Worm (Caenorhabditis elegans): ENCODE data around the gene vps-11.
A peak's percentile ranks its signal among the peaks of the same experiment; 100 is the strongest.

vps-11 gene

ce11 chrII:10793393-10793792 is at the start of gene vps-11:
TSS of gene vps-11 (minus strand) at chrII:10793493.
- TF ChIP-seq blmp-1 (tag; optimal IDR thresholded peaks at IDR 0.05), result no peak
- no peak for TF ChIP-seq lsy-2 (tag; optimal IDR thresholded peaks at IDR 0.05)
- TF ChIP-seq unc-120 (tag; optimal IDR thresholded peaks at IDR 0.05; ENCODE audit: poor library complexity, severe bottlenecking), result no peak
- TF ChIP-seq mls-2 (tag; optimal IDR thresholded peaks at IDR 0.05), result no peak
- no peak for TF ChIP-seq mab-5 (tag; optimal IDR thresholded peaks at IDR 0.05)
- TF ChIP-seq nhr-76 (tag; optimal IDR thresholded peaks at IDR 0.05), result no peak
- no peak for TF ChIP-seq ceh-43 (GFP tag; optimal IDR thresholded peaks at IDR 0.05)
- no peak for TF ChIP-seq flh-1 (GFP tag; optimal IDR thresholded peaks at IDR 0.05)
- TF ChIP-seq tbx-8 (GFP tag; optimal IDR thresholded peaks at IDR 0.05), result no peak
- TF ChIP-seq M03D4.4 (tag; optimal IDR thresholded peaks at IDR 0.05), result no peak
- no peak for TF ChIP-seq nhr-12 (tag; optimal IDR thresholded peaks at IDR 0.05)
- no peak for TF ChIP-seq ceh-83 (GFP tag; optimal IDR thresholded peaks at IDR 0.05)
- no peak for TF ChIP-seq elt-3 (tag; optimal IDR thresholded peaks at IDR 0.05)
- no peak for TF ChIP-seq nhr-28 (tag; optimal IDR thresholded peaks at IDR 0.05)
- TF ChIP-seq pha-4 (tag; optimal IDR thresholded peaks at IDR 0.05), result no peak
- no peak for TF ChIP-seq ham-2 (GFP tag; optimal IDR thresholded peaks at IDR 0.05)

DNA sequence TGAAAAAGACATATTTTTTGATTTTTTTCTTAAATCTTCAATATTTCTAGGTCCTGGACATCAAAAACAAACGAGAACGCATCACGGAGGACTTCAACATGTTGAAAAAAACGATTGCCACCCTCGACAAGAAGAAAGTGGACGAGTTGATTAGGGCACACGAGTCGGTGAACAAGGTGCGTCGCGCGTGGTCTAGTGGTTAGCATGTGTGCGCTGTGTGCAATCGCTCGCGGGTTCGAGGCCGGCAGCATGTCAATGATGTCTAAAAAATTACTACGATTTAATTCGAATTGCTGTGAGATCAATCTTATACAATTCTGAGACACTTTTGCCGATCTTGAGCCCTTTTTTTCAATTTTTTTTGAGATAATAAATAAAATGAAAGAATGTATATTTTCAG is 46.8 kb upstream of the vps-11 start:
- TF ChIP-seq mep-1 (tag; optimal IDR thresholded peaks at IDR 0.05), result peak; percentile 23
- TF ChIP-seq unc-39 (tag; optimal IDR thresholded peaks at IDR 0.05), result peak; percentile 43
- TF ChIP-seq zip-8 (tag; optimal IDR thresholded peaks at IDR 0.05), result no peak
- TF ChIP-seq snpc-4 (tag; optimal IDR thresholded peaks at IDR 0.05), result no peak
- peak; percentile 94 for TF ChIP-seq sem-2 (GFP tag; optimal IDR thresholded peaks at IDR 0.05)
- TF ChIP-seq ces-1 (GFP tag; optimal IDR thresholded peaks at IDR 0.05), result no peak
- TF ChIP-seq mab-5 (tag; optimal IDR thresholded peaks at IDR 0.05), result no peak
- peak; percentile 12 for TF ChIP-seq unc-62 (GFP tag; optimal IDR thresholded peaks at IDR 0.05)
- TF ChIP-seq nhr-28 (tag; optimal IDR thresholded peaks at IDR 0.05), result peak; percentile 63
- TF ChIP-seq elt-3 (tag; optimal IDR thresholded peaks at IDR 0.05), result no peak
- TF ChIP-seq flh-1 (GFP tag; optimal IDR thresholded peaks at IDR 0.05), result peak; percentile 83
- TF ChIP-seq ztf-11 (tag; optimal IDR thresholded peaks at IDR 0.05), result peak; percentile 49
- TF ChIP-seq blmp-1 (tag; optimal IDR thresholded peaks at IDR 0.05), result no peak
- peak; percentile 82 for TF ChIP-seq bed-3 (GFP tag; optimal IDR thresholded peaks at IDR 0.05)
- TF ChIP-seq lsy-2 (tag; optimal IDR thresholded peaks at IDR 0.05), result peak; percentile 59
- TF ChIP-seq ceh-43 (GFP tag; optimal IDR thresholded peaks at IDR 0.05), result peak; percentile 92
- peak; percentile 91 for TF ChIP-seq ham-2 (GFP tag; optimal IDR thresholded peaks at IDR 0.05)
- TF ChIP-seq pha-4 (tag; optimal IDR thresholded peaks at IDR 0.05), result peak; percentile 83
- TF ChIP-seq ceh-83 (GFP tag; optimal IDR thresholded peaks at IDR 0.05), result peak; percentile 99
- TF ChIP-seq nhr-76 (tag; optimal IDR thresholded peaks at IDR 0.05), result no peak
- peak; percentile 95 for TF ChIP-seq M03D4.4 (tag; optimal IDR thresholded peaks at IDR 0.05)
- peak; percentile 97 for TF ChIP-seq tbx-8 (GFP tag; optimal IDR thresholded peaks at IDR 0.05)
- no peak for TF ChIP-seq nhr-12 (tag; optimal IDR thresholded peaks at IDR 0.05)
- peak; percentile 96 for TF ChIP-seq sptf-1 (tag; optimal IDR thresholded peaks at IDR 0.05)
- no peak for TF ChIP-seq nhr-2 (tag; optimal IDR thresholded peaks at IDR 0.05)
- peak; percentile 23 for TF ChIP-seq hlh-1 (tag; optimal IDR thresholded peaks at IDR 0.05)
- peak; percentile 74 for TF ChIP-seq lin-13 (tag; optimal IDR thresholded peaks at IDR 0.05)
- TF ChIP-seq ceh-39 (tag; optimal IDR thresholded peaks at IDR 0.05), result peak; percentile 33
- no peak for TF ChIP-seq nhr-237 (tag; optimal IDR thresholded peaks at IDR 0.05)
- TF ChIP-seq elt-1 (tag; optimal IDR thresholded peaks at IDR 0.05; ENCODE audit: borderline replicate concordance, insufficient read depth), result no peak
- peak; percentile 84 for TF ChIP-seq unc-120 (tag; optimal IDR thresholded peaks at IDR 0.05; ENCODE audit: poor library complexity, severe bottlenecking)
- peak; percentile 90 for TF ChIP-seq lin-32 (GFP tag; optimal IDR thresholded peaks at IDR 0.05)
- peak; percentile 94 for TF ChIP-seq drap-1 (GFP tag; optimal IDR thresholded peaks at IDR 0.05)
- peak; percentile 97 for TF ChIP-seq cnd-1 (tag; optimal IDR thresholded peaks at IDR 0.05)
- peak; percentile 98 for TF ChIP-seq mls-2 (tag; optimal IDR thresholded peaks at IDR 0.05)

- no peak for TF ChIP-seq flh-1 (GFP tag; optimal IDR thresholded peaks at IDR 0.05)
- TF ChIP-seq cnd-1 (tag; optimal IDR thresholded peaks at IDR 0.05), result no peak
- TF ChIP-seq lin-32 (GFP tag; optimal IDR thresholded peaks at IDR 0.05), result no peak
- TF ChIP-seq mep-1 (tag; optimal IDR thresholded peaks at IDR 0.05), result no peak
- no peak for TF ChIP-seq hlh-1 (tag; optimal IDR thresholded peaks at IDR 0.05)
- no peak for TF ChIP-seq sptf-1 (tag; optimal IDR thresholded peaks at IDR 0.05)
- no peak for TF ChIP-seq ceh-83 (GFP tag; optimal IDR thresholded peaks at IDR 0.05)
- no peak for TF ChIP-seq mab-5 (tag; optimal IDR thresholded peaks at IDR 0.05)
- no peak for TF ChIP-seq nhr-76 (tag; optimal IDR thresholded peaks at IDR 0.05)
- TF ChIP-seq lin-13 (tag; optimal IDR thresholded peaks at IDR 0.05), result no peak
- no peak for TF ChIP-seq lsy-2 (tag; optimal IDR thresholded peaks at IDR 0.05)
- no peak for TF ChIP-seq ceh-39 (tag; optimal IDR thresholded peaks at IDR 0.05)
- TF ChIP-seq ceh-43 (GFP tag; optimal IDR thresholded peaks at IDR 0.05), result no peak
Observed at ce11 chrII:10838550-10838949, 45.3 kb upstream of the vps-11 start.

Data from whole organism, mixed stage, embryonic.